Worm (Caenorhabditis elegans) whole organism, mixed stage, embryonic: ENCODE data around the gene Y67D8B.3.

Experiments used
- bed-3 ChIP-seq: fragments of 200-800 bp; sonication (Bioruptor generic); optimal IDR thresholded peaks from 3 replicates; lab custom pipeline; 2018; ENCODE audit warnings: mild to moderate bottlenecking, missing genetic modification characterization, moderate library complexity, missing compliant biosample characterization
- elt-3 ChIP-seq: fragments of 150-350 bp; optimal IDR thresholded peaks from 2 replicates; lab custom pipeline; 2014; ENCODE audit warnings: missing biosample characterization, missing genetic modification characterization
- mab-5 ChIP-seq: fragments of 150-350 bp; optimal IDR thresholded peaks from 2 replicates; lab custom pipeline; 2014; ENCODE audit warnings: missing biosample characterization, missing genetic modification characterization
- nhr-12 ChIP-seq: fragments of 150-350 bp; optimal IDR thresholded peaks from 2 replicates; lab custom pipeline; 2014; ENCODE audit warnings: missing biosample characterization, missing genetic modification characterization
- nhr-237 ChIP-seq: fragments of 150-350 bp; optimal IDR thresholded peaks from 2 replicates; lab custom pipeline; 2014; ENCODE audit warnings: missing biosample characterization, missing genetic modification characterization
- nhr-76 ChIP-seq: sonication (generic microtip); optimal IDR thresholded peaks from 2 replicates; lab custom pipeline; 2017; ENCODE audit warnings: missing biosample characterization, missing genetic modification characterization
- pha-4 ChIP-seq: fragments of 150-350 bp; optimal IDR thresholded peaks from 2 replicates; lab custom pipeline; 2018; ENCODE audit warnings: missing biosample characterization, missing genetic modification reagents, missing genetic modification characterization
- unc-39 ChIP-seq: fragments of 150-350 bp; optimal IDR thresholded peaks from 2 replicates; lab custom pipeline; 2014; ENCODE audit warnings: missing biosample characterization, missing genetic modification characterization
- unc-62 ChIP-seq: fragments of 150-350 bp; optimal IDR thresholded peaks from 2 replicates; lab custom pipeline; 2014; ENCODE audit warnings: missing biosample characterization, missing genetic modification reagents, missing genetic modification characterization

DNA sequence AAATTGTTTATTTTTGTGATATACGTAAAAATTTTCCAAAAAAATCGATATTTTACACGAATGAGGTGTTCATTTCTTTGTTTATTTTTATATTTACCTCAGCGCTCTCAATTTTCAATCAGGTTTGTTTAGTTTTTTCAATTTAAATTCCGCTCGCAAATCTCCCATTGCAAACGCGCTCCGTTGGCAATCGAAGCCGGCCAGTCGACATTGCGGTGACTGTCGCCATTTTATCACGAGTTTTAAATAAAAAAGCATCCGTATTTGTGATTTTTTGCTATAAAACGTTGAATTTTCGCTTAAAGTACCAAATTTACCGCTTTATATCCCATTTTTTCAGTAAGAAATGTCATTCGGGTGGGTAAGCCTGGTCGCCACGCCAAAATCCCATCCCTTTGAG, 11.4 kb upstream of the Y67D8B.3 start, which contains the start of gene slmp-1:
- TF ChIP-seq unc-62 (no peak), nhr-12 (tag; lab: Kevin White, UChicago) (no peak), bed-3 (no peak), elt-3 (no peak), pha-4 (no peak), mab-5 (tag; lab: Kevin White, UChicago) (no peak), nhr-237 (tag; lab: Kevin White, UChicago) (peak; percentile 13), nhr-76 (tag; lab: Kevin White, UChicago) (no peak), unc-39 (tag; lab: Kevin White, UChicago) (no peak)
